Fruit fly (Drosophila melanogaster) whole organism, prepupa: ENCODE data around the gene CG31445.

ENCODE experiments used
- Blimp-1 ChIP-seq: fragments of 200-800 bp; sonication (Bioruptor generic); optimal IDR thresholded peaks from 3 replicates; lab custom pipeline; 2017; ENCODE audit warnings: missing biosample characterization, missing genetic modification characterization, mild to moderate bottlenecking, moderate library complexity, missing genetic modification reagents
- CG10631 ChIP-seq: fragments of 200-800 bp; sonication (Bioruptor generic); optimal IDR thresholded peaks from 2 replicates; lab custom pipeline; 2016; ENCODE audit warnings: missing biosample characterization, missing genetic modification characterization
- CG10669 ChIP-seq: fragments of 200-800 bp; sonication (Bioruptor generic); optimal IDR thresholded peaks from 3 replicates; lab custom pipeline; 2018; ENCODE audit warnings: missing biosample characterization, mild to moderate bottlenecking, missing genetic modification characterization, moderate library complexity
- CG11294 ChIP-seq: fragments of 200-800 bp; sonication (Bioruptor generic); IDR thresholded peaks from 2 replicates; pipeline ENCODE4 v1.3.6; 2022; ENCODE audit warnings: missing biosample characterization, missing genetic modification characterization
- CG11902 ChIP-seq: fragments of 200-800 bp; sonication (Bioruptor generic); optimal IDR thresholded peaks from 3 replicates; lab custom pipeline; 2016; ENCODE audit warnings: missing biosample characterization, missing genetic modification characterization
- CG1621 ChIP-seq: fragments of 200-800 bp; sonication (Bioruptor generic); optimal IDR thresholded peaks from 3 replicates; lab custom pipeline; 2018; ENCODE audit warnings: missing biosample characterization, mild to moderate bottlenecking, missing genetic modification characterization
- CG16779 ChIP-seq: fragments of 200-800 bp; sonication (Bioruptor generic); optimal IDR thresholded peaks from 3 replicates; lab custom pipeline; 2017; ENCODE audit warnings: missing biosample characterization, mild to moderate bottlenecking, missing genetic modification characterization
- CG32006 ChIP-seq: fragments of 200-800 bp; sonication (Bioruptor generic); optimal IDR thresholded peaks from 3 replicates; lab custom pipeline; 2017; ENCODE audit warnings: missing biosample characterization, mild to moderate bottlenecking, missing genetic modification characterization
- CG6163 ChIP-seq: fragments of 200-800 bp; sonication (Bioruptor generic); IDR thresholded peaks from 3 replicates; pipeline ENCODE4 v1.3.6; 2022; ENCODE audit warnings: missing biosample characterization, missing genetic modification characterization
- CG6792 ChIP-seq: fragments of 200-800 bp; sonication (Bioruptor generic); optimal IDR thresholded peaks from 3 replicates; lab custom pipeline; 2016; ENCODE audit warnings: missing biosample characterization, missing genetic modification characterization
- CG6808 ChIP-seq: fragments of 200-800 bp; sonication (Bioruptor generic); optimal IDR thresholded peaks from 3 replicates; lab custom pipeline; 2017; ENCODE audit warnings: missing biosample characterization, missing genetic modification characterization, mild to moderate bottlenecking, moderate library complexity, missing genetic modification reagents
- CG6854 ChIP-seq: fragments of 200-800 bp; sonication (Bioruptor generic); optimal IDR thresholded peaks from 2 replicates; lab custom pipeline; 2017; ENCODE audit warnings: missing biosample characterization, mild to moderate bottlenecking, missing genetic modification characterization
- CG7368 ChIP-seq: fragments of 200-800 bp; sonication (Bioruptor generic); optimal IDR thresholded peaks from 3 replicates; lab custom pipeline; 2016; ENCODE audit warnings: missing biosample characterization, missing genetic modification characterization
- CG8319 ChIP-seq: fragments of 200-800 bp; sonication (Bioruptor generic); optimal IDR thresholded peaks from 3 replicates; lab custom pipeline; 2016; ENCODE audit warnings: missing biosample characterization, missing genetic modification characterization
- CG9139 ChIP-seq: fragments of 200-800 bp; sonication (Bioruptor generic); optimal IDR thresholded peaks from 3 replicates; lab custom pipeline; 2017; ENCODE audit warnings: missing biosample characterization, mild to moderate bottlenecking, missing genetic modification characterization
- Eip75B ChIP-seq: fragments of 200-800 bp; sonication (Bioruptor generic); optimal IDR thresholded peaks from 3 replicates; lab custom pipeline; 2016; ENCODE audit warnings: missing biosample characterization, missing genetic modification characterization
- Eip78C ChIP-seq: fragments of 200-800 bp; sonication (Bioruptor generic); peaks from one replicate; lab custom pipeline; 2016; ENCODE audit warnings: missing biosample characterization, missing genetic modification characterization
- Eip93F ChIP-seq: fragments of 200-800 bp; sonication (Bioruptor generic); optimal IDR thresholded peaks from 2 replicates; lab custom pipeline; 2016; ENCODE audit warnings: missing biosample characterization, mild to moderate bottlenecking, missing genetic modification characterization
- Ets96B ChIP-seq: fragments of 200-800 bp; optimal IDR thresholded peaks from 2 replicates; lab custom pipeline; 2019; ENCODE audit warnings: missing biosample characterization, mild to moderate bottlenecking, missing genetic modification characterization, moderate library complexity
- Gug ChIP-seq: fragments of 200-800 bp; sonication (Bioruptor generic); IDR thresholded peaks from 2 replicates; pipeline ENCODE4 v1.3.6; 2022; ENCODE audit warnings: missing biosample characterization, missing genetic modification characterization
- Hr38 ChIP-seq: sonication (Bioruptor generic); optimal IDR thresholded peaks from 2 replicates; lab custom pipeline; 2016; ENCODE audit warnings: missing biosample characterization, missing genetic modification characterization
- Hr39 ChIP-seq: fragments of 200-800 bp; sonication (Bioruptor generic); optimal IDR thresholded peaks from 2 replicates; lab custom pipeline; 2016; ENCODE audit warnings: missing biosample characterization, missing genetic modification characterization
- Hr4 ChIP-seq: fragments of 200-800 bp; sonication (Bioruptor generic); optimal IDR thresholded peaks from 3 replicates; lab custom pipeline; 2016; ENCODE audit warnings: missing biosample characterization, missing genetic modification characterization
- Lpt ChIP-seq: fragments of 200-800 bp; sonication (Bioruptor generic); optimal IDR thresholded peaks from 3 replicates; lab custom pipeline; 2016; ENCODE audit warnings: missing biosample characterization, missing genetic modification characterization
- Met ChIP-seq: fragments of 200-800 bp; sonication (Bioruptor generic); optimal IDR thresholded peaks from 3 replicates; lab custom pipeline; 2016; ENCODE audit warnings: missing biosample characterization, missing genetic modification characterization
- achi ChIP-seq: fragments of 200-800 bp; sonication (Bioruptor generic); optimal IDR thresholded peaks from 3 replicates; lab custom pipeline; 2016; ENCODE audit warnings: missing biosample characterization, missing genetic modification characterization
- cyc ChIP-seq: fragments of 200-800 bp; sonication (Bioruptor generic); optimal IDR thresholded peaks from 3 replicates; lab custom pipeline; 2016; ENCODE audit warnings: missing biosample characterization, missing genetic modification characterization
- dac ChIP-seq: fragments of 200-800 bp; sonication (Bioruptor generic); optimal IDR thresholded peaks from 2 replicates; lab custom pipeline; 2017; ENCODE audit warnings: missing biosample characterization, mild to moderate bottlenecking, missing genetic modification characterization
- dsx ChIP-seq: fragments of 200-800 bp; optimal IDR thresholded peaks from 3 replicates; lab custom pipeline; 2019; ENCODE audit warnings: missing biosample characterization, mild to moderate bottlenecking, missing genetic modification characterization, moderate library complexity; ENCODE audit not compliant: poor library complexity, severe bottlenecking
- esn ChIP-seq: fragments of 200-800 bp; sonication (Bioruptor generic); optimal IDR thresholded peaks from 2 replicates; lab custom pipeline; 2016; ENCODE audit warnings: missing biosample characterization, mild to moderate bottlenecking, missing genetic modification characterization, moderate library complexity
- fd59A ChIP-seq: fragments of 200-800 bp; sonication (Bioruptor generic); optimal IDR thresholded peaks from 2 replicates; lab custom pipeline; 2017; ENCODE audit warnings: missing biosample characterization, mild to moderate bottlenecking, missing genetic modification characterization, missing genetic modification reagents
- fd85E ChIP-seq: fragments of 200-800 bp; sonication (Bioruptor generic); optimal IDR thresholded peaks from 3 replicates; lab custom pipeline; 2016; ENCODE audit warnings: missing biosample characterization, missing genetic modification characterization
- fkh ChIP-seq: fragments of 200-800 bp; sonication (Bioruptor generic); optimal IDR thresholded peaks from 3 replicates; lab custom pipeline; 2017; ENCODE audit warnings: missing biosample characterization, mild to moderate bottlenecking, missing genetic modification characterization, moderate library complexity
- net ChIP-seq: fragments of 200-800 bp; sonication (Bioruptor generic); optimal IDR thresholded peaks from 3 replicates; lab custom pipeline; 2016; ENCODE audit warnings: missing biosample characterization, missing genetic modification characterization
- spab ChIP-seq: fragments of 200-800 bp; sonication (Bioruptor generic); optimal IDR thresholded peaks from 2 replicates; lab custom pipeline; 2017; ENCODE audit warnings: missing biosample characterization, mild to moderate bottlenecking, missing genetic modification characterization, missing genetic modification reagents
- ss ChIP-seq, 2 experiments: fragments of 200-800 bp; sonication (Bioruptor generic); optimal IDR thresholded peaks; 2 replicates in 1 of 2; 3 replicates in 1 of 2; lab custom pipeline; 2017 to 2018; ENCODE audit warnings: mild to moderate bottlenecking in 2 of 2, missing biosample characterization in 2 of 2, missing genetic modification characterization in 2 of 2, moderate library complexity in 1 of 2
- svp ChIP-seq: fragments of 200-800 bp; sonication (Bioruptor generic); peaks from one replicate; lab custom pipeline; 2016; ENCODE audit warnings: missing biosample characterization, missing genetic modification characterization
- topi ChIP-seq: fragments of 200-800 bp; sonication (Bioruptor generic); optimal IDR thresholded peaks from 3 replicates; lab custom pipeline; 2016; ENCODE audit warnings: missing biosample characterization, missing genetic modification characterization
- vri ChIP-seq: fragments of 200-800 bp; sonication (Bioruptor generic); optimal IDR thresholded peaks from 3 replicates; lab custom pipeline; 2016; ENCODE audit warnings: missing biosample characterization, mild to moderate bottlenecking, missing genetic modification characterization

CG31445 gene

DNA sequence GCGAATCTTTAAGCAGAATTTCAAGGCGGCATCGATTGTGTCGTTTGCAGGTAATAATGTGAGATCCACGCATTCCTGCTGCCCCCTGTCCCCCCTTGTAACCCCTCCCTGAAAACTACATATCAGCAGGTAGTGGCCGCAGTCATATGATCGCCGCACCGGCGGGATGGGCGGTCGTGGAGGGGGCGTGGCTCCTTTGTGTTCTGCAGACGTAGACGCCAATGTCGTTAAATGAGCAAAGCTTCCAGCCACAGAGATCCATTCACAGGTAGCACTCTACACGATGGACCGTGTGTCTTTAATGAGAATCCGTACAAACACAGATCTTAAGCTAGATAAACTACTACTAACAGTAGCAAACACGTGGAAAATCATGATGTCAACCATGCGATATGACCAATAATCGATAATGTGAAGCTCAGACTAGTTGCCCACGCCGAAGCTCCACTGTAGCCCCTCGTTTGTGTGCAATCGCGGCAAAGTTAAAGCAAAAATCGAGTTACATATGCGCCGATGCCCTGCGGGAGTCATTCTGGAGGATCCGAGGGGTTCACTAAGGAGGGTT lies 11.4 kb upstream of the CG31445 start, which contains the start of gene CG45544 (continued):
- TF ChIP-seq CG10669 (GFP tag; lab: Kevin White, UChicago) (peak; percentile 95), esn (GFP tag; lab: Kevin White, UChicago) (peak; percentile 96), Eip75B (GFP tag; lab: Kevin White, UChicago) (peak; percentile 97), CG7368 (GFP tag; lab: Kevin White, UChicago) (peak; percentile 95), fd59A (peak; percentile 96), CG11902 (GFP tag; lab: Kevin White, UChicago) (peak; percentile 88), CG11294 (peak; percentile 66), CG1621 (peak; percentile 98), CG16779 (tag; lab: Kevin White, UChicago) (peak; percentile 76), Blimp-1 (GFP tag; lab: Kevin White, UChicago) (peak; percentile 58), fkh (no peak), Ets96B (tag; lab: Kevin White, UChicago) (peak; percentile 96), CG6163 (GFP tag; lab: Robert Waterston, UW) (peak; percentile 94), Hr38 (GFP tag; lab: Kevin White, UChicago) (no peak), fd85E (peak; percentile 87), spab (GFP tag; lab: Kevin White, UChicago) (peak; percentile 94), Hr4 (GFP tag; lab: Kevin White, UChicago) (peak; percentile 72), topi (peak; percentile 94), cyc (GFP tag; lab: Kevin White, UChicago) (peak; percentile 96), dsx (peak; percentile 92), Eip93F (GFP tag; lab: Kevin White, UChicago) (peak; percentile 92)

DNA sequence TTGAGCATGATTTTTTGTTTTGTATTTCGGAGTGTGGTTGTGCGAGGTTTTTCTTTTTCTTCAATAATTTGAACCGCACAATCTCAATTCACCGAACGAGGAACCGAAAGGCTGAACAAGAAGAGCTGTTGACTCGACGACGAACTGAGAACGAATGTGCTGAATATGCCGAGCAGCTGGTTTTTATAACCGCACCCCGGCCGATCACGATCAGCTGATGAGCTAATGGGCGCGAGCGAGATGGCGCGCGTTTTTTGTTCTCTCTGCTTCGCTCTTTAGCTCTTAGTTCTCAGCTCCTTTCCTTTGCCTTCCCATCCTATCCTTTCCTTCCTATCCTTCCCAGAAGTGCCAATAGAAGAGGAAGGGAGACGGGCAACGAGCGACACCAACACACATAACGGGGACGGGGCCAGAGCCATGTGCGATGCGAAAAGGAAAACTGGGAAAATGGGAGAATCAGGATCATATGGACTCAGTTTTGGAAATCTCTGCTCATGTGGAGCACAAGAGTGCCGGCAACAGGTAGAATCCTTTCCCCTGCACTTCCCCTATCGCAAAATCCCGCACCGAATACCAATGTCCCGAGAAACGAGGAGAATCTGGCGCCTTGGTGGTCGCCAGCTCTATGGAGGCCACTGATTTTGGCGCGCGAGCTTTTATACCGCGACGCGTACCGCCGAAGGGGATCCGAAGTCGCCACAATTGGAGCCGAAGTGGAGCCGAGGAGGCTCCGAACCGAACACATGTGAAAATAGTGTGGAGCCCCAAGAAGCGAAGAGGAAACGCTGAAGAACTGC lies 10.7 kb upstream of the CG31445 start, which contains the start of gene stg:
Gene stg, minus strand, starts transcription at position 635 of the 797 bp plus-strand sequence.
- TF ChIP-seq CG16779 (tag; lab: Kevin White, UChicago), result no peak
- TF ChIP-seq CG10631, result no peak
- no peak for TF ChIP-seq Hr39 (GFP tag; lab: Kevin White, UChicago)
- TF ChIP-seq svp (GFP tag; lab: Kevin White, UChicago), result peak; percentile 59
- TF ChIP-seq dac (GFP tag; lab: Kevin White, UChicago), result no peak
- no peak for TF ChIP-seq CG6808
- peak; percentile 30 for TF ChIP-seq CG9139
- no peak for TF ChIP-seq CG8319
- peak in 1 of 2 experiments; percentile 63 for TF ChIP-seq ss (GFP tag; optimal IDR thresholded peaks at IDR 0.05; lab: Kevin White, UChicago)
- TF ChIP-seq CG6163 (GFP tag; lab: Robert Waterston, UW), result peak; percentile 57; the same call in 2 of the 3 replicates
- no peak for TF ChIP-seq net (GFP tag; lab: Kevin White, UChicago)
- no peak for TF ChIP-seq CG10669 (GFP tag; lab: Kevin White, UChicago)
- TF ChIP-seq Blimp-1 (GFP tag; lab: Kevin White, UChicago), result no peak
- peak; percentile 63 for TF ChIP-seq Eip78C (GFP tag; lab: Kevin White, UChicago)
- TF ChIP-seq CG1621, result peak; percentile 9
- peak; percentile 42 for TF ChIP-seq vri (GFP tag; lab: Kevin White, UChicago)
- TF ChIP-seq Lpt (GFP tag; lab: Kevin White, UChicago), result no peak
- TF ChIP-seq esn (GFP tag; lab: Kevin White, UChicago), result no peak
- TF ChIP-seq CG32006 (GFP tag; lab: Kevin White, UChicago), result no peak
- TF ChIP-seq CG11294, result 0 out of 2 replicates have a peak, but pooled peaks have one; percentile 10
- TF ChIP-seq CG6792, result no peak
- TF ChIP-seq CG6854, result no peak
- TF ChIP-seq spab (GFP tag; lab: Kevin White, UChicago), result no peak
- no peak for TF ChIP-seq Met (GFP tag; lab: Kevin White, UChicago)
- TF ChIP-seq CG11902 (GFP tag; lab: Kevin White, UChicago), result no peak
- TF ChIP-seq achi, result no peak
- TF ChIP-seq Hr4 (GFP tag; lab: Kevin White, UChicago), result no peak
- TF ChIP-seq topi, result no peak
- TF ChIP-seq Gug (GFP tag; lab: Robert Waterston, UW), result no peak
